Fruit fly (Drosophila melanogaster) whole organism, embryonic: ENCODE results near the gene brm.

Source experiments
- ATbp ChIP-seq: fragments of 200-800 bp; sonication (Bioruptor generic); optimal IDR thresholded peaks from 2 replicates; lab custom pipeline; 2017; ENCODE audit warnings: missing biosample characterization, mild to moderate bottlenecking, missing genetic modification characterization, missing genetic modification reagents
- Aef1 ChIP-seq: fragments of 200-800 bp; sonication (Bioruptor generic); IDR thresholded peaks from 3 replicates; pipeline ENCODE4 v1.3.6; 2022; ENCODE audit warnings: missing biosample characterization, missing genetic modification characterization
- C15 ChIP-seq: fragments of 200-800 bp; sonication (Bioruptor generic); IDR thresholded peaks from 3 replicates; pipeline ENCODE4 v1.3.6; 2022; ENCODE audit warnings: missing biosample characterization, missing genetic modification characterization
- CG10274 ChIP-seq: fragments of 200-800 bp; sonication (Bioruptor generic); optimal IDR thresholded peaks from 3 replicates; lab custom pipeline; 2017; ENCODE audit warnings: missing biosample characterization, mild to moderate bottlenecking, missing genetic modification characterization
- CG11696 ChIP-seq: fragments of 200-800 bp; sonication (Bioruptor generic); IDR thresholded peaks from 2 replicates; pipeline ENCODE4 v1.3.6; 2022; ENCODE audit warnings: missing biosample characterization, missing genetic modification characterization
- CG12236 ChIP-seq: fragments of 200-800 bp; sonication (Bioruptor generic); optimal IDR thresholded peaks from 2 replicates; lab custom pipeline; 2016; ENCODE audit warnings: missing biosample characterization, missing genetic modification characterization
- CG13424 ChIP-seq: fragments of 200-800 bp; sonication (Bioruptor generic); optimal IDR thresholded peaks from 2 replicates; lab custom pipeline; 2019; ENCODE audit warnings: missing biosample characterization, mild to moderate bottlenecking, missing genetic modification characterization, moderate library complexity
- CG13624 ChIP-seq: fragments of 200-800 bp; sonication (Bioruptor generic); optimal IDR thresholded peaks from 2 replicates; lab custom pipeline; 2016; ENCODE audit warnings: missing biosample characterization, missing genetic modification characterization
- CG14710 ChIP-seq: fragments of 200-800 bp; sonication (Bioruptor generic); optimal IDR thresholded peaks from 3 replicates; lab custom pipeline; 2019; ENCODE audit warnings: missing biosample characterization, mild to moderate bottlenecking, missing genetic modification characterization, moderate library complexity
- CG14965 ChIP-seq: fragments of 200-800 bp; sonication (Bioruptor generic); optimal IDR thresholded peaks from 2 replicates; lab custom pipeline; 2016; ENCODE audit warnings: missing biosample characterization, missing genetic modification characterization, borderline replicate concordance
- CG18011 ChIP-seq: fragments of 200-800 bp; sonication (Bioruptor generic); optimal IDR thresholded peaks from 2 replicates; lab custom pipeline; 2017; ENCODE audit warnings: missing biosample characterization, missing genetic modification characterization, mild to moderate bottlenecking, moderate library complexity, missing genotype
- CG18619 ChIP-seq: fragments of 200-800 bp; sonication (Bioruptor generic); optimal IDR thresholded peaks from 3 replicates; lab custom pipeline; 2017; ENCODE audit warnings: missing biosample characterization, mild to moderate bottlenecking, missing genetic modification characterization
- CG2120 ChIP-seq: fragments of 200-800 bp; sonication (Bioruptor generic); optimal IDR thresholded peaks from 3 replicates; lab custom pipeline; 2016; ENCODE audit warnings: missing biosample characterization, missing genetic modification characterization
- CG30403 ChIP-seq: fragments of 200-800 bp; sonication (Bioruptor generic); optimal IDR thresholded peaks from 3 replicates; lab custom pipeline; 2016; ENCODE audit warnings: missing biosample characterization, missing genetic modification characterization
- CG32767 ChIP-seq: fragments of 200-800 bp; sonication (Bioruptor generic); IDR thresholded peaks from 2 replicates; pipeline ENCODE4 v1.3.6; 2022; ENCODE audit warnings: missing biosample characterization, missing genetic modification characterization
- CG33213 ChIP-seq: fragments of 200-800 bp; sonication (Bioruptor generic); optimal IDR thresholded peaks from 3 replicates; lab custom pipeline; 2016; ENCODE audit warnings: missing biosample characterization, missing genetic modification characterization
- CG3838 ChIP-seq: fragments of 200-800 bp; sonication (Bioruptor generic); optimal IDR thresholded peaks from 3 replicates; lab custom pipeline; 2016; ENCODE audit warnings: missing biosample characterization, missing genetic modification characterization
- CG4424 ChIP-seq: fragments of 200-800 bp; sonication (Bioruptor generic); optimal IDR thresholded peaks from 3 replicates; lab custom pipeline; 2016; ENCODE audit warnings: missing biosample characterization, missing genetic modification characterization
- CG4730 ChIP-seq: fragments of 200-800 bp; sonication (Bioruptor generic); IDR thresholded peaks from 2 replicates; pipeline ENCODE4 v1.3.6; 2022; ENCODE audit warnings: missing biosample characterization, missing genetic modification characterization
- CG6791 ChIP-seq: fragments of 200-800 bp; sonication (Bioruptor generic); IDR thresholded peaks from 3 replicates; pipeline ENCODE4 v1.3.6; 2022; ENCODE audit warnings: missing biosample characterization, missing genetic modification characterization; ENCODE audit not compliant: partially characterized antibody
- CG7271 ChIP-seq: fragments of 200-800 bp; sonication (Bioruptor generic); optimal IDR thresholded peaks from 2 replicates; lab custom pipeline; 2018; ENCODE audit warnings: missing biosample characterization, mild to moderate bottlenecking, missing genetic modification characterization, moderate library complexity
- CG7556 ChIP-seq: fragments of 200-800 bp; sonication (Bioruptor generic); optimal IDR thresholded peaks from 2 replicates; lab custom pipeline; 2017; ENCODE audit warnings: missing biosample characterization, mild to moderate bottlenecking, missing genetic modification characterization
- CG7745 ChIP-seq: fragments of 200-800 bp; sonication (Bioruptor generic); optimal IDR thresholded peaks from 2 replicates; lab custom pipeline; 2018; ENCODE audit warnings: missing biosample characterization, mild to moderate bottlenecking, missing genetic modification characterization, moderate library complexity
- CG7786 ChIP-seq: fragments of 200-800 bp; sonication (Bioruptor generic); optimal IDR thresholded peaks from 2 replicates; lab custom pipeline; 2016; ENCODE audit warnings: missing biosample characterization, missing genetic modification characterization
- CG7839 ChIP-seq: fragments of 200-800 bp; sonication (Bioruptor generic); optimal IDR thresholded peaks from 3 replicates; lab custom pipeline; 2018; ENCODE audit warnings: missing biosample characterization, mild to moderate bottlenecking, missing genetic modification characterization, moderate library complexity
- CG8944 ChIP-seq: fragments of 200-800 bp; sonication (Bioruptor generic); optimal IDR thresholded peaks from 3 replicates; lab custom pipeline; 2016; ENCODE audit warnings: missing biosample characterization, missing genetic modification characterization
- Dip3 ChIP-seq: fragments of 200-800 bp; sonication (Bioruptor generic); optimal IDR thresholded peaks from 3 replicates; lab custom pipeline; 2016; ENCODE audit warnings: missing biosample characterization, missing genetic modification characterization
- GATAe ChIP-seq: fragments of 200-800 bp; sonication (Bioruptor generic); conservative IDR thresholded peaks from 2 replicates; pipeline ENCODE4 v1.3.6; 2022; ENCODE audit warnings: missing biosample characterization, missing genetic modification characterization
- Lim3 ChIP-seq: fragments of 200-800 bp; sonication (Bioruptor generic); IDR thresholded peaks from 2 replicates; pipeline ENCODE4 v1.3.6; 2022; ENCODE audit warnings: missing biosample characterization, missing genetic modification characterization
- Nf-YA ChIP-seq: fragments of 200-800 bp; sonication (Bioruptor generic); IDR thresholded peaks from 2 replicates; pipeline ENCODE4 v1.3.6; 2022; ENCODE audit warnings: missing biosample characterization, missing genetic modification characterization
- Ravus ChIP-seq: fragments of 200-800 bp; sonication (Bioruptor generic); IDR thresholded peaks from 2 replicates; pipeline ENCODE4 v1.3.6; 2022; ENCODE audit warnings: missing biosample characterization, missing genetic modification characterization
- Side ChIP-seq: fragments of 200-800 bp; sonication (Bioruptor generic); optimal IDR thresholded peaks from 2 replicates; lab custom pipeline; 2016; ENCODE audit warnings: missing biosample characterization, missing genetic modification characterization
- bigmax ChIP-seq: fragments of 200-800 bp; sonication (Bioruptor generic); optimal IDR thresholded peaks from 2 replicates; lab custom pipeline; 2018; ENCODE audit warnings: missing biosample characterization, mild to moderate bottlenecking, missing genetic modification characterization
- chif ChIP-seq, 2 experiments: fragments of 200-800 bp; sonication (Bioruptor generic); optimal IDR thresholded peaks; 3 replicates each; lab custom pipeline; 2016; ENCODE audit warnings: missing biosample characterization in 2 of 2, missing genetic modification characterization in 2 of 2
- chm ChIP-seq: fragments of 200-800 bp; sonication (Bioruptor generic); IDR thresholded peaks from 2 replicates; pipeline ENCODE4 v1.3.6; 2022; ENCODE audit warnings: missing biosample characterization, missing genetic modification characterization
- corto ChIP-seq: fragments of 200-800 bp; sonication (Bioruptor generic); optimal IDR thresholded peaks from 2 replicates; lab custom pipeline; 2016; ENCODE audit warnings: missing biosample characterization, mild to moderate bottlenecking, missing genetic modification characterization, moderate library complexity
- crol ChIP-seq: fragments of 200-800 bp; sonication (Bioruptor generic); IDR thresholded peaks from 2 replicates; pipeline ENCODE4 v1.3.6; 2022; ENCODE audit warnings: missing biosample characterization, missing genetic modification characterization
- fd102C ChIP-seq: fragments of 200-800 bp; sonication (Bioruptor generic); optimal IDR thresholded peaks from 2 replicates; lab custom pipeline; 2018; ENCODE audit warnings: missing biosample characterization, mild to moderate bottlenecking, missing genetic modification characterization, moderate library complexity
- ham ChIP-seq: fragments of 200-800 bp; sonication (Bioruptor generic); IDR thresholded peaks from 2 replicates; pipeline ENCODE4 v1.3.6; 2022; ENCODE audit warnings: missing biosample characterization, missing genetic modification characterization
- kay ChIP-seq: fragments of 200-800 bp; sonication (Bioruptor generic); optimal IDR thresholded peaks from 2 replicates; lab custom pipeline; 2016; ENCODE audit warnings: missing biosample characterization, missing genetic modification characterization
- lmd ChIP-seq: fragments of 200-800 bp; sonication (Bioruptor generic); IDR thresholded peaks from 2 replicates; pipeline ENCODE4 v1.3.6; 2022; ENCODE audit warnings: missing biosample characterization, missing genetic modification characterization
- maf-S ChIP-seq: fragments of 200-800 bp; sonication (Bioruptor generic); optimal IDR thresholded peaks from 2 replicates; lab custom pipeline; 2016; ENCODE audit warnings: missing biosample characterization, missing genetic modification characterization
- nerfin-1 ChIP-seq: fragments of 200-800 bp; sonication (Bioruptor generic); optimal IDR thresholded peaks from 3 replicates; lab custom pipeline; 2019; ENCODE audit warnings: missing biosample characterization, mild to moderate bottlenecking, missing genetic modification characterization, moderate library complexity
- pb ChIP-seq: fragments of 200-800 bp; sonication (Bioruptor generic); optimal IDR thresholded peaks from 3 replicates; lab custom pipeline; 2016; ENCODE audit warnings: missing biosample characterization, missing genetic modification characterization
- pho ChIP-seq: fragments of 200-800 bp; sonication (Bioruptor generic); optimal IDR thresholded peaks from 2 replicates; lab custom pipeline; 2016; ENCODE audit warnings: missing biosample characterization, missing genetic modification characterization
- run ChIP-seq: fragments of 200-800 bp; sonication (Bioruptor generic); optimal IDR thresholded peaks from 3 replicates; lab custom pipeline; 2018; ENCODE audit warnings: missing biosample characterization, mild to moderate bottlenecking, missing genetic modification characterization
- so ChIP-seq: fragments of 200-800 bp; sonication (Bioruptor generic); IDR thresholded peaks from 3 replicates; pipeline ENCODE4 v1.3.6; 2022; ENCODE audit warnings: missing biosample characterization, missing genetic modification characterization
- toy ChIP-seq: fragments of 200-800 bp; sonication (Bioruptor generic); IDR thresholded peaks from 2 replicates; pipeline ENCODE4 v1.3.6; 2022; ENCODE audit warnings: missing biosample characterization, missing genetic modification characterization
- trh ChIP-seq: fragments of 200-800 bp; sonication (Bioruptor generic); optimal IDR thresholded peaks from 2 replicates; lab custom pipeline; 2016; ENCODE audit warnings: missing biosample characterization, missing genetic modification characterization
- tx ChIP-seq: fragments of 200-800 bp; sonication (Bioruptor generic); optimal IDR thresholded peaks from 2 replicates; lab custom pipeline; 2016; ENCODE audit warnings: missing biosample characterization, missing genetic modification characterization

The brm gene

DNA sequence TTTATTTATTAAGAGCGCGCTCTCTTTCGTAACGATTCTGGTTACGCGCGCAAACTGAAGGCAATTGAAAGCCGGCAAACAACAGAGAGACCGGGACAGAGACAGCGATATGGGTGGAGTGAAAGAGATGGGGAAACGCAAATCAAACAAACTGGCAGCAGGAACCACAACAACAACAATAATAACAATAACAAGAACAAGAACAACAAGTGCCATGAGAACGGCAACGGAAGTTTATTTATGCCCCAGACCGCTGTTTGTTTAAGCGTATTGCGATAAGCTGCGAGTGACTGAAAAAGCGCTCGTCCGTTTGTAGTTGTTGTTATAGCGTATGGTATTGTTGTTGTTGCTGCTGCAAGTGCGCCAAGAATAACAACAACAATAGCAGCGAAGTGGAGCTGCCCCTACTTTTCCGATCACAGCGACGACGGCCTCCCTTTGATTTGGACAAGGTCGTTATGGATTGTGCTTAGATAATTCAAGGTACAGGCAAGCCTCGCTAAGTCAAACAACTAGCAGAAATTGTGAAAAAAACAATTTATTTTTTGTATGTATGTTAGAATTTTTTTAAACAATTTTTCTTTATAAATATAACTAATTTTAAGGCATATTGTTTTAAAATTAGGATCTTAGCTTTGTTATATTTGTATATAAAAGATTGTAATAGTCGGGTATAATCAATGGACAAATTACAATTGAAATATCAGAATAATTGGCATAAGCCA is 43.6 kb upstream of the brm start (continued):
- TF ChIP-seq kay (GFP tag; lab: Kevin White, UChicago) (peak; percentile 30), ham (GFP tag; lab: Robert Waterston, UW) (no peak; the same call in 1 of the 2 replicates), crol (GFP tag; lab: Robert Waterston, UW) (peak; percentile 45; the same call in 1 of the 2 replicates), Nf-YA (peak; percentile 23; the same call in 1 of the 2 replicates), C15 (peak; percentile 11; the same call in 1 of the 3 replicates), CG7839 (tag; lab: Kevin White, UChicago) (peak; percentile 20), CG30403 (GFP tag; lab: Kevin White, UChicago) (peak; percentile 20), CG18619 (GFP tag; lab: Kevin White, UChicago) (peak; percentile 54), CG14710 (tag; lab: Kevin White, UChicago) (peak; percentile 59), CG7745 (peak; percentile 59), CG32767 (GFP tag; lab: Robert Waterston, UW) (peak; percentile 47; the same call in 1 of the 2 replicates), CG13424 (tag; lab: Kevin White, UChicago) (peak; percentile 60), bigmax (GFP tag; lab: Kevin White, UChicago) (peak; percentile 34), CG33213 (peak; percentile 70), Aef1 (GFP tag; lab: Robert Waterston, UW) (peak; percentile 68), CG4730 (no peak; the same call in 1 of the 2 replicates), chm (GFP tag; lab: Robert Waterston, UW) (peak; percentile 87; the same call in 1 of the 2 replicates), CG14965 (GFP tag; lab: Kevin White, UChicago) (no peak), CG12236 (peak; percentile 74), pho (GFP tag; lab: Kevin White, UChicago) (peak; percentile 42), CG2120 (GFP tag; lab: Kevin White, UChicago) (peak; percentile 23), trh (GFP tag; lab: Kevin White, UChicago) (no peak), nerfin-1 (tag; lab: Kevin White, UChicago) (peak; percentile 47), Dip3 (GFP tag; lab: Kevin White, UChicago) (no peak), CG11696 (GFP tag; lab: Robert Waterston, UW) (no peak), toy (GFP tag; lab: Robert Waterston, UW) (no peak), tx (GFP tag; lab: Kevin White, UChicago) (no peak), CG7556 (GFP tag; lab: Kevin White, UChicago) (peak; percentile 36), CG4424 (GFP tag; lab: Kevin White, UChicago) (peak; percentile 42), Side (GFP tag; lab: Kevin White, UChicago) (peak; percentile 68), maf-S (GFP tag; lab: Kevin White, UChicago) (peak; percentile 26), CG7786 (GFP tag; lab: Kevin White, UChicago) (peak; percentile 24), so (GFP tag; lab: Robert Waterston, UW) (peak; percentile 80; the same call in 2 of the 3 replicates), CG13624 (no peak), chif (GFP tag; optimal IDR thresholded peaks at IDR 0.05; lab: Kevin White, UChicago) (peak; percentile 30 to 54), fd102C (peak; percentile 33), Lim3 (GFP tag; lab: Robert Waterston, UW) (no peak), CG7271 (peak; percentile 7), ATbp (GFP tag; lab: Kevin White, UChicago) (peak; percentile 90), CG18011 (GFP tag; lab: Kevin White, UChicago) (no peak), lmd (GFP tag; lab: Robert Waterston, UW) (no peak), CG3838 (GFP tag; lab: Kevin White, UChicago) (peak; percentile 23), corto (no peak), Ravus (GFP tag; lab: Robert Waterston, UW) (no peak), CG8944 (GFP tag; lab: Kevin White, UChicago) (peak; percentile 48), pb (GFP tag; lab: Kevin White, UChicago) (peak; percentile 22), GATAe (GFP tag; lab: Robert Waterston, UW) (no peak), CG6791 (GFP tag; lab: Robert Waterston, UW) (no peak), CG10274 (peak; percentile 4), run (tag; lab: Kevin White, UChicago) (peak; percentile 61)
